Fruit fly (Drosophila melanogaster) whole organism: ENCODE measurements around the gene AdamTS-A.

Experiments
- CG8478 ChIP-seq: fragments of >200 bp; optimal IDR thresholded peaks from 2 replicates; lab custom pipeline; 2018; ENCODE audit warnings: inconsistent platforms
- Dll ChIP-seq: fragments of >200 bp; optimal IDR thresholded peaks from 2 replicates; lab custom pipeline; 2017
- EcR ChIP-seq, 2 experiments: fragments of >200 bp; optimal IDR thresholded peaks; 2 replicates each; lab custom pipeline; 2017; ENCODE audit warnings: missing biosample characterization in 2 of 2, missing genetic modification characterization in 2 of 2, missing genetic modification reagents in 2 of 2
- pan ChIP-seq: fragments of >200 bp; optimal IDR thresholded peaks from 2 replicates; lab custom pipeline; 2017
- psq ChIP-seq: fragments of >200 bp; optimal IDR thresholded peaks from 2 replicates; lab custom pipeline; 2017
- usp ChIP-seq: fragments of >200 bp; optimal IDR thresholded peaks from 2 replicates; lab custom pipeline; 2017; ENCODE audit warnings: missing biosample characterization, missing genetic modification characterization, mixed read lengths

DNA sequence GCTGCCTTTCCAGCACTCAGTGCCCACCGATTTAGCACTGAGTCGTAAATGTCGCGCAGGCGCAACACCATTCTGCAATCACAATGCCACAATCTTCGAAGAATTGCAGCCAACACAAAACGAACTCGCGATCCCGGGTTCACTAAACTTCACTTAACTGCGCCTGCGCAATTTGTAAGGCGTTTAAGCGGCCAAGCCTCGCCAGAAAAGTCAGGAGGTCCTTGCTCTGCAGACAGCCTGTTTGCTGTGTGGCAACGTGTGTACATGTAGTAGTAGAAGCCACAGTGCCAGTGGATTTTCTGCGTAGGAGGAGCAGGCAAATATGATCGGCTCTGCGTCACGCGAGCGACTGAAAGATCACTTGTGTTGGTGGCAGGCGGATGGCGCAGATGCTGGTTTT is 12.8 kb downstream of the AdamTS-A start:
- TF ChIP-seq pan (lab: Kevin White, UChicago), result no peak
- TF ChIP-seq EcR (GFP tag; optimal IDR thresholded peaks at IDR 0.05; lab: Kevin White, UChicago), result peak in 1 of 2 experiments; percentile 76
- TF ChIP-seq usp, result no peak
- no peak for TF ChIP-seq psq (lab: Kevin White, UChicago)
- TF ChIP-seq CG8478 (lab: Kevin White, UChicago), result no peak
- TF ChIP-seq Dll, result no peak
